Fruit fly (Drosophila melanogaster) whole organism, embryonic: ENCODE results near the gene RpL10Ab.

Experiments
- Ada2b ChIP-seq: fragments of 200-800 bp; sonication (Bioruptor generic); IDR thresholded peaks from 2 replicates; pipeline ENCODE4 v1.3.6; 2022; ENCODE audit warnings: missing biosample characterization, missing genetic modification characterization
- Atf6 ChIP-seq: fragments of 200-800 bp; sonication (Bioruptor generic); IDR thresholded peaks from 2 replicates; pipeline ENCODE4 v1.3.6; 2022; ENCODE audit warnings: missing biosample characterization, missing genetic modification characterization
- Blimp-1 ChIP-seq: fragments of 200-800 bp; sonication (Bioruptor generic); optimal IDR thresholded peaks from 3 replicates; lab custom pipeline; 2018; ENCODE audit warnings: missing biosample characterization, missing genetic modification characterization, mild to moderate bottlenecking, moderate library complexity, missing genetic modification reagents
- CG10274 ChIP-seq: fragments of 200-800 bp; sonication (Bioruptor generic); optimal IDR thresholded peaks from 3 replicates; lab custom pipeline; 2017; ENCODE audit warnings: missing biosample characterization, mild to moderate bottlenecking, missing genetic modification characterization
- CG10431 ChIP-seq: fragments of 200-800 bp; sonication (Bioruptor generic); optimal IDR thresholded peaks from 3 replicates; lab custom pipeline; 2018; ENCODE audit warnings: missing biosample characterization, mild to moderate bottlenecking, missing genetic modification characterization
- CG12071 ChIP-seq: fragments of 200-800 bp; sonication (Bioruptor generic); optimal IDR thresholded peaks from 3 replicates; lab custom pipeline; 2018; ENCODE audit warnings: missing biosample characterization, mild to moderate bottlenecking, missing genetic modification characterization
- CG13123 ChIP-seq: fragments of 200-800 bp; sonication (Bioruptor generic); optimal IDR thresholded peaks from 2 replicates; lab custom pipeline; 2016; ENCODE audit warnings: missing biosample characterization, missing genetic modification characterization
- CG1647 ChIP-seq: fragments of 200-800 bp; sonication (Bioruptor generic); optimal IDR thresholded peaks from 3 replicates; lab custom pipeline; 2016; ENCODE audit warnings: missing biosample characterization, missing genetic modification characterization
- CG16779 ChIP-seq: fragments of 200-800 bp; sonication (Bioruptor generic); IDR thresholded peaks from 2 replicates; pipeline ENCODE4 v1.3.6; 2022; ENCODE audit warnings: missing biosample characterization, missing genetic modification characterization
- CG16863 ChIP-seq: fragments of 200-800 bp; sonication (Bioruptor generic); optimal IDR thresholded peaks from 3 replicates; lab custom pipeline; 2016; ENCODE audit warnings: missing biosample characterization, missing genetic modification characterization
- CG17186 ChIP-seq: fragments of 200-800 bp; sonication (Bioruptor generic); optimal IDR thresholded peaks from 3 replicates; lab custom pipeline; 2017; ENCODE audit warnings: missing biosample characterization, missing genetic modification reagents, missing genetic modification characterization
- CG17912 ChIP-seq: fragments of 200-800 bp; sonication (Bioruptor generic); optimal IDR thresholded peaks from 2 replicates; lab custom pipeline; 2018; ENCODE audit warnings: missing biosample characterization, mild to moderate bottlenecking, missing genetic modification characterization
- CG2202 ChIP-seq: fragments of 200-800 bp; sonication (Bioruptor generic); optimal IDR thresholded peaks from 2 replicates; lab custom pipeline; 2018; ENCODE audit warnings: missing biosample characterization, mild to moderate bottlenecking, missing genetic modification characterization
- CG32772 ChIP-seq: fragments of 200-800 bp; sonication (Bioruptor generic); IDR thresholded peaks from 2 replicates; pipeline ENCODE4 v1.3.6; 2022; ENCODE audit warnings: missing biosample characterization, missing genetic modification characterization
- CG34376 ChIP-seq: fragments of 200-800 bp; sonication (Bioruptor generic); optimal IDR thresholded peaks from 2 replicates; lab custom pipeline; 2018; ENCODE audit warnings: missing biosample characterization, mild to moderate bottlenecking, missing genetic modification characterization
- CG4820 ChIP-seq: fragments of 200-800 bp; sonication (Bioruptor generic); optimal IDR thresholded peaks from 3 replicates; lab custom pipeline; 2016; ENCODE audit warnings: missing biosample characterization, missing genetic modification characterization
- CG7372 ChIP-seq: fragments of 200-800 bp; sonication (Bioruptor generic); IDR thresholded peaks from 2 replicates; pipeline ENCODE4 v1.3.6; 2022; ENCODE audit warnings: missing biosample characterization, missing genetic modification characterization
- CG8089 ChIP-seq: fragments of 200-800 bp; sonication (Bioruptor generic); optimal IDR thresholded peaks from 3 replicates; lab custom pipeline; 2016; ENCODE audit warnings: missing biosample characterization, missing genetic modification characterization
- CG8388 ChIP-seq: fragments of 200-800 bp; sonication (Bioruptor generic); optimal IDR thresholded peaks from 2 replicates; lab custom pipeline; 2019; ENCODE audit warnings: missing biosample characterization, mild to moderate bottlenecking, missing genetic modification characterization, moderate library complexity
- CG8924 ChIP-seq: fragments of 200-800 bp; optimal IDR thresholded peaks from 3 replicates; lab custom pipeline; 2019; ENCODE audit warnings: missing biosample characterization, mild to moderate bottlenecking, missing genetic modification characterization, moderate library complexity
- D19B ChIP-seq: fragments of 200-800 bp; sonication (Bioruptor generic); optimal IDR thresholded peaks from 2 replicates; lab custom pipeline; 2017; ENCODE audit warnings: missing biosample characterization, mild to moderate bottlenecking, missing genetic modification characterization
- Dbx ChIP-seq: fragments of 200-800 bp; sonication (Bioruptor generic); IDR thresholded peaks from 3 replicates; pipeline ENCODE4 v1.3.6; 2022; ENCODE audit warnings: missing biosample characterization, missing genetic modification characterization
- Dref ChIP-seq: fragments of 200-800 bp; sonication (Bioruptor generic); IDR thresholded peaks from 2 replicates; pipeline ENCODE4 v1.3.6; 2022; ENCODE audit warnings: missing biosample characterization, missing genetic modification characterization
- E2f1 ChIP-seq: fragments of 200-800 bp; sonication (Bioruptor generic); IDR thresholded peaks from 2 replicates; pipeline ENCODE4 v1.3.6; 2022; ENCODE audit warnings: missing biosample characterization, missing genetic modification characterization
- GATAe ChIP-seq: fragments of 200-800 bp; sonication (Bioruptor generic); conservative IDR thresholded peaks from 2 replicates; pipeline ENCODE4 v1.3.6; 2022; ENCODE audit warnings: missing biosample characterization, missing genetic modification characterization
- Gug ChIP-seq: fragments of 200-800 bp; sonication (Bioruptor generic); IDR thresholded peaks from 4 replicates; pipeline ENCODE4 v1.3.6; 2022; ENCODE audit warnings: missing biosample characterization, missing genetic modification characterization
- Hr3 ChIP-seq: fragments of 200-800 bp; sonication (Bioruptor generic); optimal IDR thresholded peaks from 3 replicates; lab custom pipeline; 2016; ENCODE audit warnings: missing biosample characterization, missing genetic modification characterization
- Hr51 ChIP-seq, 2 experiments: fragments of 200-800 bp; sonication (Bioruptor generic); optimal IDR thresholded peaks; 2 replicates in 1 of 2; 3 replicates in 1 of 2; lab custom pipeline; 2016 to 2018; ENCODE audit warnings: missing biosample characterization in 2 of 2, missing genetic modification characterization in 2 of 2, mild to moderate bottlenecking in 1 of 2, moderate library complexity in 1 of 2
- MESR4 ChIP-seq: fragments of 200-800 bp; sonication (Bioruptor generic); optimal IDR thresholded peaks from 2 replicates; lab custom pipeline; 2018; ENCODE audit warnings: missing biosample characterization, mild to moderate bottlenecking, missing genetic modification characterization, moderate library complexity
- NK7.1 ChIP-seq: fragments of 200-800 bp; sonication (Bioruptor generic); optimal IDR thresholded peaks from 3 replicates; lab custom pipeline; 2016; ENCODE audit warnings: missing biosample characterization, missing genetic modification characterization
- Nf-YA ChIP-seq: fragments of 200-800 bp; sonication (Bioruptor generic); IDR thresholded peaks from 2 replicates; pipeline ENCODE4 v1.3.6; 2022; ENCODE audit warnings: missing biosample characterization, missing genetic modification characterization
- Six4 ChIP-seq: fragments of 200-800 bp; sonication (Bioruptor generic); optimal IDR thresholded peaks from 2 replicates; lab custom pipeline; 2016; ENCODE audit warnings: missing biosample characterization, missing genetic modification characterization
- ash1 ChIP-seq: fragments of 200-800 bp; sonication (Bioruptor generic); optimal IDR thresholded peaks from 2 replicates; lab custom pipeline; 2018; ENCODE audit warnings: missing biosample characterization, mild to moderate bottlenecking, missing genetic modification characterization
- ato ChIP-seq: fragments of 200-800 bp; sonication (Bioruptor generic); IDR thresholded peaks from 2 replicates; pipeline ENCODE4 v1.3.6; 2022; ENCODE audit warnings: missing biosample characterization, missing genetic modification characterization; ENCODE audit not compliant: partially characterized antibody
- crol ChIP-seq: fragments of 200-800 bp; sonication (Bioruptor generic); IDR thresholded peaks from 2 replicates; pipeline ENCODE4 v1.3.6; 2022; ENCODE audit warnings: missing biosample characterization, missing genetic modification characterization
- disco-r ChIP-seq: fragments of 200-800 bp; sonication (Bioruptor generic); optimal IDR thresholded peaks from 2 replicates; lab custom pipeline; 2016; ENCODE audit warnings: missing biosample characterization, missing genetic modification characterization
- exex ChIP-seq: fragments of 200-800 bp; sonication (Bioruptor generic); optimal IDR thresholded peaks from 4 replicates; lab custom pipeline; 2018; ENCODE audit warnings: missing biosample characterization, mild to moderate bottlenecking, missing genetic modification characterization, moderate library complexity
- eyg ChIP-seq: fragments of 200-800 bp; sonication (Bioruptor generic); optimal IDR thresholded peaks from 3 replicates; lab custom pipeline; 2016; ENCODE audit warnings: missing biosample characterization, missing genetic modification characterization
- fd64A ChIP-seq: fragments of 200-800 bp; sonication (Bioruptor generic); optimal IDR thresholded peaks from 3 replicates; lab custom pipeline; 2018; ENCODE audit warnings: missing biosample characterization, mild to moderate bottlenecking, missing genetic modification characterization
- grn ChIP-seq: fragments of 200-800 bp; sonication (Bioruptor generic); optimal IDR thresholded peaks from 3 replicates; lab custom pipeline; 2017; ENCODE audit warnings: missing biosample characterization, missing genetic modification characterization
- hkb ChIP-seq, 2 experiments: fragments of 200-800 bp in 1 of 2; fragments of >200 bp in 1 of 2; sonication (Bioruptor generic) in 1 of 2; IDR thresholded peaks in 1 of 2; optimal IDR thresholded peaks in 1 of 2; 2 replicates each; pipeline versions ENCODE4 v1.3.6 to Lab custom; 2017 to 2022; ENCODE audit warnings: missing biosample characterization in 1 of 2, missing genetic modification characterization in 1 of 2
- ind ChIP-seq: fragments of 200-800 bp; sonication (Bioruptor generic); optimal IDR thresholded peaks from 3 replicates; lab custom pipeline; 2016; ENCODE audit warnings: missing biosample characterization, missing genetic modification characterization
- lola ChIP-seq, 3 experiments: fragments of >200 bp in 2 of 3; fragments of 200-800 bp in 1 of 3; sonication (Bioruptor generic) in 1 of 3; optimal IDR thresholded peaks; 2 replicates each; lab custom pipeline; 2017 to 2019; ENCODE audit warnings: missing biosample characterization in 3 of 3, missing genetic modification characterization in 3 of 3, mild to moderate bottlenecking in 1 of 3, moderate library complexity in 1 of 3
- luna ChIP-seq: fragments of 200-800 bp; sonication (Bioruptor generic); optimal IDR thresholded peaks from 2 replicates; lab custom pipeline; 2016; ENCODE audit warnings: missing biosample characterization, missing genetic modification characterization
- maf-S ChIP-seq: fragments of 200-800 bp; sonication (Bioruptor generic); optimal IDR thresholded peaks from 2 replicates; lab custom pipeline; 2016; ENCODE audit warnings: missing biosample characterization, missing genetic modification characterization
- mam ChIP-seq: fragments of 200-800 bp; sonication (Bioruptor generic); optimal IDR thresholded peaks from 3 replicates; lab custom pipeline; 2016; ENCODE audit warnings: missing biosample characterization, missing genetic modification characterization
- odd ChIP-seq: fragments of 200-800 bp; sonication (Bioruptor generic); optimal IDR thresholded peaks from 2 replicates; lab custom pipeline; 2017; ENCODE audit warnings: missing biosample characterization, mild to moderate bottlenecking, missing genetic modification characterization
- pho ChIP-seq: fragments of 200-800 bp; sonication (Bioruptor generic); optimal IDR thresholded peaks from 2 replicates; lab custom pipeline; 2016; ENCODE audit warnings: missing biosample characterization, missing genetic modification characterization
- pum ChIP-seq: fragments of 200-800 bp; sonication (Bioruptor generic); optimal IDR thresholded peaks from 2 replicates; lab custom pipeline; 2016; ENCODE audit warnings: missing biosample characterization, missing genetic modification characterization
- sim ChIP-seq: fragments of 200-800 bp; sonication (Bioruptor generic); IDR thresholded peaks from 2 replicates; pipeline ENCODE4 v1.3.6; 2022; ENCODE audit warnings: missing biosample characterization, missing genetic modification characterization
- wek ChIP-seq: fragments of 200-800 bp; sonication (Bioruptor generic); optimal IDR thresholded peaks from 3 replicates; lab custom pipeline; 2018; ENCODE audit warnings: missing biosample characterization, mild to moderate bottlenecking, missing genetic modification characterization, moderate library complexity
- zfh1 ChIP-seq: fragments of 200-800 bp; sonication (Bioruptor generic); IDR thresholded peaks from 3 replicates; pipeline ENCODE4 v1.3.6; 2022; ENCODE audit warnings: missing biosample characterization, missing genetic modification characterization

The RpL10Ab gene

DNA sequence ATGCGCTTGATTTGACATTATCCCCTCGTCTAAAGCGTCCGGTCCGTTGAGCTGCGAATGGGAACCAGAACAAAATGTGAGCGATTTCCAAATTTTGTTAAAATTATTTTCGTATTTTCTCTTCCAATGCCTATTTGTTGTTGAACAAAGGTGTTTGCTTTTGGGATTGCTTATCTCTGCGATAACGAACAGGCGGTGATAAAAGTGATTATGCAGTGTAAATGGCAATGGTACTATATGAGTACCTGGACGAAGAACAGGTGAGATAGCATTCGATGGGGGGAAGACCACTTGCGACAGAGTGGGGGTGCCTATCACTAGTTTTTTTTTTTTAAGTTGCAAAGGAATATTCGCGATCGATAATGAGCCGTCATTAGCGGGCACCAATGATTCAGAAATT is 34.5 kb upstream of the RpL10Ab start (continued):
- TF ChIP-seq MESR4 (GFP tag; lab: Kevin White, UChicago) (no peak), ato (no peak), CG17186 (no peak), CG7372 (GFP tag; lab: Robert Waterston, UW) (no peak), hkb (optimal IDR thresholded peaks at IDR 0.05; lab: Kevin White, UChicago) (no peak), hkb (GFP tag; IDR thresholded peaks at IDR 0.05; lab: Robert Waterston, UW) (peak; percentile 13; the same call in 1 of the 2 replicates), CG2202 (no peak), CG17912 (GFP tag; lab: Kevin White, UChicago) (peak; percentile 22), pum (no peak), crol (GFP tag; lab: Robert Waterston, UW) (no peak), Nf-YA (GFP tag; lab: Robert Waterston, UW) (0 out of 2 replicates have a peak, but pooled peaks have one; percentile 7), luna (GFP tag; lab: Kevin White, UChicago) (no peak), grn (GFP tag; lab: Kevin White, UChicago) (peak; percentile 66), CG12071 (no peak), fd64A (no peak), Dref (GFP tag; lab: Robert Waterston, UW) (no peak), Dbx (GFP tag; lab: Robert Waterston, UW) (peak; percentile 41; the same call in 1 of the 3 replicates), CG32772 (GFP tag; lab: Robert Waterston, UW) (no peak), CG10274 (GFP tag; lab: Kevin White, UChicago) (no peak), CG13123 (GFP tag; lab: Kevin White, UChicago) (no peak), CG16863 (GFP tag; lab: Kevin White, UChicago) (no peak), eyg (GFP tag; lab: Kevin White, UChicago) (no peak), pho (GFP tag; lab: Kevin White, UChicago) (no peak), maf-S (no peak), CG4820 (GFP tag; lab: Kevin White, UChicago) (no peak), Atf6 (GFP tag; lab: Robert Waterston, UW) (peak; percentile 40; the same call in 1 of the 2 replicates), zfh1 (no peak), Hr3 (GFP tag; lab: Kevin White, UChicago) (no peak), ind (GFP tag; lab: Kevin White, UChicago) (no peak), CG8924 (tag; lab: Kevin White, UChicago) (no peak), CG34376 (GFP tag; lab: Kevin White, UChicago) (peak; percentile 48), Hr51 (GFP tag; optimal IDR thresholded peaks at IDR 0.05; lab: Kevin White, UChicago) (no peak), E2f1 (GFP tag; lab: Robert Waterston, UW) (no peak), GATAe (GFP tag; lab: Robert Waterston, UW) (peak; percentile 48; the same call in 1 of the 2 replicates), CG16779 (GFP tag; lab: Robert Waterston, UW) (no peak), sim (GFP tag; lab: Robert Waterston, UW) (no peak), Ada2b (GFP tag; lab: Robert Waterston, UW) (no peak), Blimp-1 (GFP tag; lab: Kevin White, UChicago) (no peak), disco-r (GFP tag; lab: Kevin White, UChicago) (no peak), Six4 (no peak), mam (GFP tag; lab: Kevin White, UChicago) (no peak), CG8388 (no peak), Gug (GFP tag; lab: Robert Waterston, UW) (no peak), exex (tag; lab: Kevin White, UChicago) (peak; percentile 87), CG8089 (GFP tag; lab: Kevin White, UChicago) (no peak), lola (GFP tag; optimal IDR thresholded peaks at IDR 0.05; lab: Kevin White, UChicago) (no peak), D19B (GFP tag; lab: Kevin White, UChicago) (no peak), NK7.1 (GFP tag; lab: Kevin White, UChicago) (no peak), ash1 (GFP tag; lab: Kevin White, UChicago) (no peak), CG10431 (no peak), CG1647 (no peak), wek (GFP tag; lab: Kevin White, UChicago) (peak; percentile 6), odd (no peak)
